Worm (Caenorhabditis elegans): ENCODE results near the gene F36H12.17.
"Not testable (repeated sequence)": the region's sequence is repeated elsewhere in the genome, so short reads cannot be mapped to it uniquely, and the experiment has no call there.

DNA sequence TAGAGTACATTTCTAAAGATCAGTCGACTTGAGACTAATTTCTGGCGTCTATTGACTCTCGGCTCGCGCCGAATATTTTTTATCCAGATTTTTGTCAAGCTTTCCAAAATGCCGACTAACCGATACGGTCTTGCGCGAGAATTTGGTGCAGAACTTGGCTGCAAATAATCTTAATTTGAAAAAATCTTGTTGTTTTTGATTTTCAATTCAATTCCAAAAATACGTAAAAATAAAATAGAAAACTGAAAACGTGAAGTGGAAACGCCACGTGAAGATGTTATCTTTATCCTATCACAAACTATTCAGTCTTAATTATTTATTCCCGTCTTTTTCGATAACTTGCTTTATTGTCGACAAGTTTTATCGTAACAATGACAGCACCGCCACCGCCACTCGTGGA is 19.3 kb downstream of the F36H12.17 start, which contains the start of gene ttbk-2.1:
- TF ChIP-seq unc-3 (GFP tag; conservative IDR thresholded peaks at IDR 0.05); unc-3 (tag; optimal IDR thresholded peaks at IDR 0.05); dve-1 (tag; optimal IDR thresholded peaks at IDR 0.05); unc-55 (GFP tag; optimal IDR thresholded peaks at IDR 0.05); ceh-24 (tag; optimal IDR thresholded peaks at IDR 0.05); T23F11.4 (GFP tag; optimal IDR thresholded peaks at IDR 0.05); elt-2 (tag; optimal IDR thresholded peaks at IDR 0.05); pha-4 (tag; optimal IDR thresholded peaks at IDR 0.05); nfya-1 (tag; optimal IDR thresholded peaks at IDR 0.05); ceh-6 (GFP tag; optimal IDR thresholded peaks at IDR 0.05): not testable (repeated sequence)

Data from whole organism, late embryonic.